Worm (Caenorhabditis elegans): ENCODE measurements around the gene C08B6.5.

The C08B6.5 gene

DNA sequence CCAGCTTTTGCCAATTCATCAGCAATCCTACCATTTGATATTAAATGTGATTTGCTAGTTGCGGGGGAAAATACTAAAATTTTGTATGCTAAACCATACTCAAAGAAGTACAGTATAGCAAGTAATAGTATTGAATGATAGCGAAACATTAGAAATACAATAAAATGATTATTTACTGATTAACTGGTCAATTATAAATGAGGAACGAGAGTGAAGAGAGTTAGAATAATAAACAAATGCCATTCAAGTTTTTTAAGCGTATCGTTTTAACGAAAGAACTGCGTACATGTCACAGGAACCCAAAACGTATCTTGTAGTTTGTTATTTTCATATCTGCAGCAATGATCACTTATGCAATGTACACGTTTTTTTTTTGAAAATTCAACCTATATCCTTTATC, 19.1 kb upstream of the C08B6.5 start, which contains the start of gene ugt-47:
TSS of gene ugt-47 (minus strand) at position 169 of the 400 bp plus-strand sequence.
- TF ChIP-seq hmg-4 (GFP tag; optimal IDR thresholded peaks at IDR 0.05), result no peak

- TF ChIP-seq tra-4 (tag; optimal IDR thresholded peaks at IDR 0.05) (no peak), ceh-13 (GFP tag; optimal IDR thresholded peaks at IDR 0.05) (no peak)
Observed at ce11 chrV:10101916-10102315, 15.6 kb upstream of the C08B6.5 start, which contains the start of gene C08B6.14. TSS of gene C08B6.14 (minus strand) at chrV:10102016.

DNA sequence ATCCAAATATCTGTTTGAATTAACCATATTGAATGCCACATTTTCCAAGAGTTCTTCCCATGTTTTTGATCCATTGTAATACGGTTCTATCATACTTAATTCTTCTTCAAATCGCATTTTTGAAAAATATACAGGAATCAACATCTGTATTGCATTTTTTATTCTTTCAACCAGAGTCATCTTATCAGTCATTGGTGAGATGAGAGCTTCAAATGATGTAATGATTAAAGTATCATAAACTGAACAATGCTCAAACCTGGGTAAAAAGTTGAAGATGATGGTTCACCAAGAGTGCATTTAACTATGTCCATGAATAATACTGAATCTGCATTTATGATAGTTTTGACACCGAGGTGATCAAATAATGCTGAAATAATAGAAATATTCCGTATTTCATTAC, 13.8 kb upstream of the C08B6.5 start:
- no peak for TF ChIP-seq pes-1 (GFP tag; IDR thresholded peaks at IDR 0.05)
- no peak for TF ChIP-seq scrt-1 (GFP tag; IDR thresholded peaks at IDR 0.05)
- TF ChIP-seq hnd-1 (tag; optimal IDR thresholded peaks at IDR 0.05), result no peak

DNA sequence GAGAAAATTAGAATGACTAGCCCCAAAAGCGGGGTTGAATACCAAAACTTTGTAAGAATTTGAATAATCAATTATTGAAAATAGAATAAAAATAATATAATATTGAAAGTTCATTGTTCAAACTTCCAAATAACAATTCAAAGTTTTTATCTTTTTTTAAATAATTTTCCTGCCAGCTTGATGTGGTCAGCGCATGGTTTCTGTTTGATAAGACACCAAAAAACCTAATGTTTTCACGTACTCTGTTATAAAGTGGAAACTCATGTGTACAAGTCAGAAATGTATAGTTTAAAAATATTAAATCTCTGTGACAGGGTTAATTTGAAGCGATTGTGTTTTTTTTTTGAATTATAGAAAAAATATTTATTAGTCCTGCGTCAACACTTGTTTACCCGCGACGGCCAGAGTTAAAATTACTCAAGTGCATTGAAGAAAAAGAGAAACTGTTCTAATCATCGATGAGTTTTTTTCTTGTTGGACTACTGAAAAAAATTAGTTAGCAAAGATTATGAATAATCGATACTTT, 12.7 kb upstream of the C08B6.5 start, which contains the start of gene ugt-17:
TSS of gene ugt-17 (minus strand) at position 180 of the 526 bp plus-strand sequence.
- TF ChIP-seq ceh-36 (tag; optimal IDR thresholded peaks at IDR 0.05), result no peak
- TF ChIP-seq ets-7 (tag; optimal IDR thresholded peaks at IDR 0.05), result no peak
- TF ChIP-seq scrt-1 (GFP tag; IDR thresholded peaks at IDR 0.05), result no peak
- TF ChIP-seq aly-1 (tag; optimal IDR thresholded peaks at IDR 0.05), result no peak
- no peak for TF ChIP-seq sea-1 (GFP tag; conservative IDR thresholded peaks at IDR 0.05)
- TF ChIP-seq B0310.2 (tag; optimal IDR thresholded peaks at IDR 0.05), result no peak

DNA sequence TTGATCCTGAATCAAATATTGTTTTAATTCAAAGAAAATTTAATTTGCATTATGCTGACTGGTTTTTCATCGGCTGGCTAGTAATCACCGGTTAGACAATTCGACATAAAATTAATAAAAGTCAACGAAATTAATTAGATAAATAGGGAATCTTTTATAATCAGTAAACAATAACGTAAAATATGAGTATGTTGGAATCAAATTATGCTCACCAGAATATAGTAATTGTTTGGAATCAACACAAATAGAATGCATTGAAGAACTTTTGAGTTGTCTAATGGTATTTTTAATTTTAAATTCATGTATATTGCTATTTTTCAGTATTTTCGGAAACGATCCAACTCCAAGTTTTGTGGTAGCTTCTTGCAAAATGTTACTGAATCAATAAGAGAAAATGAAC, 12.2 kb upstream of the C08B6.5 start, which contains the start of gene C08B6.2:
TSS of gene C08B6.2 (plus strand) at position 301 of the 400 bp plus-strand sequence.
- TF ChIP-seq ama-1 (optimal IDR thresholded peaks at IDR 0.05) (no peak), sea-1 (GFP tag; conservative IDR thresholded peaks at IDR 0.05) (no peak), F13C5.2 (tag; optimal IDR thresholded peaks at IDR 0.05) (no peak), B0310.2 (tag; optimal IDR thresholded peaks at IDR 0.05) (no peak), ets-7 (tag; optimal IDR thresholded peaks at IDR 0.05) (no peak), pes-1 (GFP tag; IDR thresholded peaks at IDR 0.05) (no peak), flt-1 (GFP tag; IDR thresholded peaks at IDR 0.05) (no peak), tbx-37 (GFP tag; conservative IDR thresholded peaks at IDR 0.05) (no peak), hnd-1 (tag; optimal IDR thresholded peaks at IDR 0.05) (no peak), scrt-1 (GFP tag; IDR thresholded peaks at IDR 0.05) (no peak), hmg-4 (GFP tag; optimal IDR thresholded peaks at IDR 0.05) (no peak), ceh-36 (tag; optimal IDR thresholded peaks at IDR 0.05) (no peak), ceh-13 (GFP tag; optimal IDR thresholded peaks at IDR 0.05) (no peak), tra-4 (tag; optimal IDR thresholded peaks at IDR 0.05) (no peak), tbx-11 (GFP tag; IDR thresholded peaks at IDR 0.05) (no peak), aly-1 (tag; optimal IDR thresholded peaks at IDR 0.05) (no peak)

DNA sequence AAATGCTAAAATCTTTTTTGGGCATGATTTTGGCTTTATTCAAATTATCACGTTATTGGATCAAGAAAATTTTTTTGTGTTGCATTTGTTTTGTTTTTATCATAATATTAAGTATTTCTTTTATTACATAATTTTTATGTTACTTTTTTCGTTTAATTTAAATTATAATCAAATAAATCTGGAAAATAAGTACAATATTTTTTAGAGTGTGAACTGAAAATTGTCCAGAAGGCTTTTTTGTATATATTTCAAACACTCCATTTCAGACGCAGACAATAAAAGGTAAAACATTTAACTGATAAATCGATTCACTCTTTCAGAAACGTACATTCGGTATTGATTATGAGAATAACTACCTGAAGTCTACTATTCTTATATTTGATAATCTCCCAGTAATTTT, 10.3 kb upstream of the C08B6.5 start, which contains the start of gene C08B6.11:
TSS of gene C08B6.11 (plus strand) at position 301 of the 400 bp plus-strand sequence.
- no peak for TF ChIP-seq B0310.2 (tag; optimal IDR thresholded peaks at IDR 0.05)
- no peak for TF ChIP-seq hmbx-1 (tag; optimal IDR thresholded peaks at IDR 0.05)
- TF ChIP-seq tbx-37 (GFP tag; conservative IDR thresholded peaks at IDR 0.05), result no peak
- TF ChIP-seq sea-1 (GFP tag; conservative IDR thresholded peaks at IDR 0.05), result no peak
- TF ChIP-seq pes-1 (GFP tag; IDR thresholded peaks at IDR 0.05), result no peak
- no peak for TF ChIP-seq hnd-1 (tag; optimal IDR thresholded peaks at IDR 0.05)
- TF ChIP-seq tbx-11 (GFP tag; IDR thresholded peaks at IDR 0.05), result no peak
- no peak for TF ChIP-seq F13C5.2 (tag; optimal IDR thresholded peaks at IDR 0.05)
- TF ChIP-seq aly-1 (tag; optimal IDR thresholded peaks at IDR 0.05), result no peak
- TF ChIP-seq ceh-13 (GFP tag; optimal IDR thresholded peaks at IDR 0.05), result no peak
- TF ChIP-seq ceh-36 (tag; optimal IDR thresholded peaks at IDR 0.05), result no peak
- TF ChIP-seq scrt-1 (GFP tag; IDR thresholded peaks at IDR 0.05), result no peak
- TF ChIP-seq ets-7 (tag; optimal IDR thresholded peaks at IDR 0.05), result no peak
- no peak for TF ChIP-seq tra-4 (tag; optimal IDR thresholded peaks at IDR 0.05)
- no peak for TF ChIP-seq flt-1 (GFP tag; IDR thresholded peaks at IDR 0.05)
- no peak for TF ChIP-seq ama-1 (optimal IDR thresholded peaks at IDR 0.05)
- TF ChIP-seq hmg-4 (GFP tag; optimal IDR thresholded peaks at IDR 0.05), result no peak

ce11 chrV:10111129-10111528, 6.4 kb upstream of the C08B6.5 start:
- TF ChIP-seq ama-1 (optimal IDR thresholded peaks at IDR 0.05) (no peak), B0310.2 (tag; optimal IDR thresholded peaks at IDR 0.05) (no peak), ceh-36 (tag; optimal IDR thresholded peaks at IDR 0.05) (no peak), pes-1 (GFP tag; IDR thresholded peaks at IDR 0.05) (no peak), hnd-1 (tag; optimal IDR thresholded peaks at IDR 0.05) (no peak), tbx-37 (GFP tag; conservative IDR thresholded peaks at IDR 0.05) (no peak), ceh-13 (GFP tag; optimal IDR thresholded peaks at IDR 0.05) (no peak), tbx-11 (GFP tag; IDR thresholded peaks at IDR 0.05) (no peak), scrt-1 (GFP tag; IDR thresholded peaks at IDR 0.05) (no peak), hmbx-1 (tag; optimal IDR thresholded peaks at IDR 0.05) (no peak), hmg-4 (GFP tag; optimal IDR thresholded peaks at IDR 0.05) (no peak), F13C5.2 (tag; optimal IDR thresholded peaks at IDR 0.05) (no peak), sea-1 (GFP tag; conservative IDR thresholded peaks at IDR 0.05) (no peak), ets-7 (tag; optimal IDR thresholded peaks at IDR 0.05) (no peak)

DNA sequence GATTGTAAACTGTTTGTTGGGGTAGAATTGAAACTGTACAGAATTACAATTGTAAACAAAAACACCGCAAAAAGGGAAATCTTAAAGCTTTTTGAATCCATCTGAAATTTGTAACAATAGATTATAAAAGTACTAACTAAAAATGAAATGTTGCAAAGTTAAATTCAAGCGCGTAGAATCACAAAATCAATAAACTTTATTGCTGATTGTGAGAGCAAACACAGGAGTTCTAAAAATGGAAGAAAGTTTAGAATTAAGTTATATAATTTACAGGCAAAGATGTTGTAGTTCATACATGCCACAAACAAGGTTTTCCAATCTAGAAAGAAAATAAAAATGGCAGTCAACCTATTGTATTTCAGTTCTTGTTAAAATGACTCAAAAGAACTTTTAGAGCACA, 5.4 kb upstream of the C08B6.5 start, which contains the start of gene C08B6.3:
TSS of gene C08B6.3 (minus strand) at position 101 of the 400 bp plus-strand sequence.
- TF ChIP-seq aly-1 (tag; optimal IDR thresholded peaks at IDR 0.05), result no peak

DNA sequence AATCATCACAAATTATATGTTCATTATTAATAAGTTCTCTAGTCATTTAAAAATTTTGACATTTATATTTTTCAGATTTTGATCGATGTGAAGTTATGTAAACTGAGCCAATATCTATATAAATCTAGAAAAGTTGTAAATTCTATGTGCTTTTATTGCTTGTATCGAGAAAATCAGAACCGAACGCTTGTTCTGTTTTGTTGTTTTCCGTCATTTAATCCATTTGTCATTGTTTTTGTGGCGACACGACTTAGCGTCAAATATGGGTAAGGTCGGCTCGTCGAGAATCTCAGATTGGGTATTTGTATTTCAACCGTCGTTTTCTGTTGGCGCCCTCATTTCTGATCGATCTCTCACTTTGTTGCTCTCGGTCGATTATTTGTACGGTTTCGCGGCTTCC, 3.2 kb upstream of the C08B6.5 start, which contains the start of gene cht-5:
TSS of gene cht-5 (plus strand) at position 301 of the 400 bp plus-strand sequence.
- TF ChIP-seq hmbx-1 (tag; optimal IDR thresholded peaks at IDR 0.05), result no peak
- TF ChIP-seq flt-1 (GFP tag; IDR thresholded peaks at IDR 0.05), result no peak
- no peak for TF ChIP-seq ets-7 (tag; optimal IDR thresholded peaks at IDR 0.05)
- TF ChIP-seq ceh-36 (tag; optimal IDR thresholded peaks at IDR 0.05), result no peak
- TF ChIP-seq sea-1 (GFP tag; conservative IDR thresholded peaks at IDR 0.05), result no peak
- no peak for TF ChIP-seq hmg-4 (GFP tag; optimal IDR thresholded peaks at IDR 0.05)
- TF ChIP-seq hnd-1 (tag; optimal IDR thresholded peaks at IDR 0.05), result no peak
- no peak for TF ChIP-seq ceh-13 (GFP tag; optimal IDR thresholded peaks at IDR 0.05)
